Worm (Caenorhabditis elegans) whole organism, L1 larva: ENCODE measurements around the gene lnkn-1.
A peak's percentile ranks its signal among the peaks of the same experiment; 100 is the strongest.

Experiments
- C04F5.9 ChIP-seq: sonication (generic microtip); optimal IDR thresholded peaks from 2 replicates; lab custom pipeline; 2016; ENCODE audit warnings: missing genetic modification characterization, missing compliant biosample characterization
- C16A3.4 ChIP-seq: fragments of 150-350 bp; optimal IDR thresholded peaks from 2 replicates; lab custom pipeline; 2014; ENCODE audit warnings: missing biosample characterization, missing genetic modification characterization
- F16B12.6 ChIP-seq: fragments of 150-350 bp; optimal IDR thresholded peaks from 2 replicates; lab custom pipeline; 2014; ENCODE audit warnings: missing biosample characterization, missing genetic modification characterization
- alr-1 ChIP-seq: fragments of 200-800 bp; sonication (Bioruptor generic); optimal IDR thresholded peaks from 2 replicates; lab custom pipeline; 2018; ENCODE audit warnings: borderline replicate concordance, mild to moderate bottlenecking, missing genetic modification characterization, missing compliant biosample characterization
- ceh-63 ChIP-seq: fragments of 200-800 bp; sonication (Bioruptor generic); optimal IDR thresholded peaks from 2 replicates; lab custom pipeline; 2018; ENCODE audit warnings: mild to moderate bottlenecking, missing genetic modification characterization, missing compliant biosample characterization
- ceh-82 ChIP-seq, 3 experiments: fragments of 150-350 bp in 1 of 3; sonication (generic microtip) in 2 of 3; optimal IDR thresholded peaks; 2 replicates each; lab custom pipeline; 2014 to 2017; ENCODE audit warnings: missing biosample characterization in 3 of 3, missing genetic modification characterization in 3 of 3
- ceh-88 ChIP-seq: fragments of 200-800 bp; sonication (Bioruptor generic); IDR thresholded peaks from 2 replicates; pipeline ENCODE4 v1.3.6; 2022; ENCODE audit warnings: missing genetic modification characterization, missing compliant biosample characterization
- ceh-90 ChIP-seq: sonication (generic microtip); optimal IDR thresholded peaks from 2 replicates; lab custom pipeline; 2016; ENCODE audit warnings: missing genetic modification characterization, missing compliant biosample characterization
- dpl-1 ChIP-seq, 3 experiments: fragments of 150-350 bp in 2 of 3; sonication (generic microtip) in 1 of 3; optimal IDR thresholded peaks; 2 replicates each; lab custom pipeline; 2014 to 2017; ENCODE audit warnings: missing biosample characterization in 3 of 3, missing genetic modification characterization in 3 of 3, missing genetic modification reagents in 3 of 3
- dsc-1 ChIP-seq: sonication (generic microtip); optimal IDR thresholded peaks from 2 replicates; lab custom pipeline; 2016; ENCODE audit warnings: mild to moderate bottlenecking, missing genetic modification characterization, missing compliant biosample characterization
- efl-1 ChIP-seq, 4 experiments: fragments of 150-350 bp; optimal IDR thresholded peaks in 3 of 4; peaks in 1 of 4; 1 replicate in 1 of 4; 2 replicates in 3 of 4; lab custom pipeline; 2014; ENCODE audit warnings: missing biosample characterization in 2 of 4, missing genetic modification characterization in 2 of 4, missing genetic modification reagents in 2 of 4
- egl-13 ChIP-seq: sonication (generic microtip); optimal IDR thresholded peaks from 2 replicates; lab custom pipeline; 2016; ENCODE audit warnings: missing genotype, missing genetic modification reagents, missing genetic modification characterization, missing compliant biosample characterization
- elt-2 ChIP-seq: sonication (generic microtip); optimal IDR thresholded peaks from 2 replicates; lab custom pipeline; 2016; ENCODE audit warnings: missing genetic modification characterization, mild to moderate bottlenecking, inconsistent platforms, missing compliant biosample characterization, missing genetic modification reagents
- ets-5 ChIP-seq: fragments of 200-800 bp; sonication (Bioruptor generic); IDR thresholded peaks from 2 replicates; pipeline ENCODE4 v1.3.6; 2022; ENCODE audit warnings: missing genetic modification characterization, missing compliant biosample characterization
- fkh-10 ChIP-seq: sonication (generic microtip); optimal IDR thresholded peaks from 2 replicates; lab custom pipeline; 2017; ENCODE audit warnings: missing biosample characterization, missing genetic modification reagents, missing genetic modification characterization
- fkh-4 ChIP-seq: sonication (generic microtip); optimal IDR thresholded peaks from 2 replicates; lab custom pipeline; 2016; ENCODE audit warnings: missing compliant biosample characterization, missing genetic modification characterization, borderline replicate concordance
- hlh-17 ChIP-seq: fragments of 200-800 bp; sonication (Bioruptor generic); optimal IDR thresholded peaks from 2 replicates; lab custom pipeline; 2018; ENCODE audit warnings: missing genetic modification characterization, mild to moderate bottlenecking, missing compliant biosample characterization, moderate library complexity, borderline replicate concordance
- hlh-4 ChIP-seq: sonication (generic microtip); optimal IDR thresholded peaks from 2 replicates; lab custom pipeline; 2016; ENCODE audit warnings: mild to moderate bottlenecking, missing genetic modification characterization, missing compliant biosample characterization
- hpl-2 ChIP-seq: fragments of 150-350 bp; optimal IDR thresholded peaks from 2 replicates; lab custom pipeline; 2014; ENCODE audit warnings: missing biosample characterization, missing genetic modification reagents, missing genetic modification characterization
- irx-1 ChIP-seq: sonication (generic microtip); optimal IDR thresholded peaks from 2 replicates; lab custom pipeline; 2016; ENCODE audit warnings: missing genetic modification characterization, missing compliant biosample characterization
- jun-1 ChIP-seq: fragments of 150-350 bp; optimal IDR thresholded peaks from 2 replicates; lab custom pipeline; 2014; ENCODE audit warnings: missing biosample characterization, missing genetic modification reagents, missing genetic modification characterization
- lin-14 ChIP-seq: fragments of 200-800 bp; sonication (Bioruptor generic); optimal IDR thresholded peaks from 2 replicates; lab custom pipeline; 2018; ENCODE audit warnings: mild to moderate bottlenecking, missing genetic modification characterization, moderate library complexity, missing compliant biosample characterization
- lsy-2 ChIP-seq, 2 experiments: fragments of 150-350 bp; optimal IDR thresholded peaks; 2 replicates each; lab custom pipeline; 2014; ENCODE audit warnings: missing biosample characterization in 2 of 2, missing genetic modification characterization in 2 of 2
- mdl-1 ChIP-seq, 2 experiments: fragments of 150-350 bp; optimal IDR thresholded peaks; 2 replicates each; lab custom pipeline; 2014 to 2017; ENCODE audit warnings: missing biosample characterization in 2 of 2, missing genetic modification characterization in 2 of 2, inconsistent platforms in 1 of 2
- mep-1 ChIP-seq: fragments of 150-350 bp; optimal IDR thresholded peaks from 2 replicates; lab custom pipeline; 2014; ENCODE audit warnings: missing biosample characterization, missing genetic modification characterization
- nhr-12 ChIP-seq: sonication (generic microtip); optimal IDR thresholded peaks from 2 replicates; lab custom pipeline; 2017; ENCODE audit warnings: missing biosample characterization, missing genetic modification characterization
- nhr-19 ChIP-seq: fragments of 200-800 bp; sonication (Bioruptor generic); conservative IDR thresholded peaks from 2 replicates; pipeline ENCODE4 v1.3.6; 2022; ENCODE audit warnings: missing genetic modification characterization, missing compliant biosample characterization
- nhr-47 ChIP-seq: sonication (generic microtip); optimal IDR thresholded peaks from 2 replicates; lab custom pipeline; 2016; ENCODE audit warnings: mild to moderate bottlenecking, missing genetic modification characterization, moderate library complexity, missing compliant biosample characterization
- nhr-71 ChIP-seq: sonication (generic microtip); optimal IDR thresholded peaks from 2 replicates; lab custom pipeline; 2016; ENCODE audit warnings: mild to moderate bottlenecking, missing genetic modification characterization, moderate library complexity, missing compliant biosample characterization
- nhr-76 ChIP-seq: sonication (generic microtip); optimal IDR thresholded peaks from 2 replicates; lab custom pipeline; 2017; ENCODE audit warnings: missing biosample characterization, missing genetic modification characterization
- nhr-90 ChIP-seq: sonication (generic microtip); optimal IDR thresholded peaks from 2 replicates; lab custom pipeline; 2016; ENCODE audit warnings: mild to moderate bottlenecking, missing genetic modification characterization, missing compliant biosample characterization; ENCODE audit not compliant: poor library complexity
- pax-3 ChIP-seq: fragments of 200-800 bp; sonication (Bioruptor generic); optimal IDR thresholded peaks from 2 replicates; lab custom pipeline; 2018; ENCODE audit warnings: mild to moderate bottlenecking, missing genetic modification characterization, moderate library complexity, missing compliant biosample characterization
- pqm-1 ChIP-seq: sonication (generic microtip); optimal IDR thresholded peaks from 3 replicates; lab custom pipeline; 2017; ENCODE audit warnings: missing biosample characterization, missing genetic modification characterization
- skn-1 ChIP-seq: fragments of 150-350 bp; optimal IDR thresholded peaks from 2 replicates; lab custom pipeline; 2014; ENCODE audit warnings: missing biosample characterization, missing genetic modification characterization
- snpc-4 ChIP-seq: fragments of 150-350 bp; optimal IDR thresholded peaks from 2 replicates; lab custom pipeline; 2014; ENCODE audit warnings: missing biosample characterization, missing genetic modification characterization
- snu-23 ChIP-seq: sonication (generic microtip); optimal IDR thresholded peaks from 2 replicates; lab custom pipeline; 2016; ENCODE audit warnings: missing genetic modification characterization, missing compliant biosample characterization
- sptf-1 ChIP-seq: fragments of 150-350 bp; optimal IDR thresholded peaks from 2 replicates; lab custom pipeline; 2014; ENCODE audit warnings: missing biosample characterization, missing genetic modification characterization
- sup-37 ChIP-seq: fragments of 200-800 bp; sonication (Bioruptor generic); optimal IDR thresholded peaks from 2 replicates; lab custom pipeline; 2018; ENCODE audit warnings: mild to moderate bottlenecking, missing genetic modification characterization, missing compliant biosample characterization
- tlp-1 ChIP-seq: fragments of 150-350 bp; optimal IDR thresholded peaks from 2 replicates; lab custom pipeline; 2014; ENCODE audit warnings: missing biosample characterization, missing genetic modification characterization
- unc-130 ChIP-seq: fragments of 150-350 bp; optimal IDR thresholded peaks from 2 replicates; lab custom pipeline; 2017; ENCODE audit warnings: missing biosample characterization, missing genetic modification characterization, inconsistent platforms
- unc-62 ChIP-seq: fragments of 150-350 bp; optimal IDR thresholded peaks from 2 replicates; lab custom pipeline; 2014; ENCODE audit warnings: missing biosample characterization, missing genetic modification reagents, missing genetic modification characterization
- unc-86 ChIP-seq: sonication (generic microtip); optimal IDR thresholded peaks from 2 replicates; lab custom pipeline; 2016; ENCODE audit warnings: missing genetic modification characterization, missing compliant biosample characterization
- unc-98 ChIP-seq: fragments of 200-800 bp; sonication (Bioruptor generic); IDR thresholded peaks from 2 replicates; pipeline ENCODE4 v1.3.6; 2022; ENCODE audit warnings: missing genetic modification characterization, missing compliant biosample characterization
- vab-15 ChIP-seq: sonication (generic microtip); optimal IDR thresholded peaks from 2 replicates; lab custom pipeline; 2017; ENCODE audit warnings: missing genotype, mild to moderate bottlenecking, missing genetic modification characterization, missing compliant biosample characterization
- zag-1 ChIP-seq: fragments of 150-350 bp; optimal IDR thresholded peaks from 2 replicates; lab custom pipeline; 2014; ENCODE audit warnings: missing biosample characterization, missing genetic modification characterization
- zip-4 ChIP-seq: fragments of 200-800 bp; sonication (Bioruptor generic); optimal IDR thresholded peaks from 2 replicates; lab custom pipeline; 2018; ENCODE audit warnings: mild to moderate bottlenecking, missing genetic modification characterization, moderate library complexity, missing compliant biosample characterization
- ztf-11 ChIP-seq, 2 experiments: sonication (generic microtip); optimal IDR thresholded peaks; 2 replicates each; lab custom pipeline; 2016 to 2017; ENCODE audit warnings: missing genetic modification characterization in 2 of 2, missing biosample characterization in 1 of 2, missing compliant biosample characterization in 1 of 2

Gene lnkn-1

DNA sequence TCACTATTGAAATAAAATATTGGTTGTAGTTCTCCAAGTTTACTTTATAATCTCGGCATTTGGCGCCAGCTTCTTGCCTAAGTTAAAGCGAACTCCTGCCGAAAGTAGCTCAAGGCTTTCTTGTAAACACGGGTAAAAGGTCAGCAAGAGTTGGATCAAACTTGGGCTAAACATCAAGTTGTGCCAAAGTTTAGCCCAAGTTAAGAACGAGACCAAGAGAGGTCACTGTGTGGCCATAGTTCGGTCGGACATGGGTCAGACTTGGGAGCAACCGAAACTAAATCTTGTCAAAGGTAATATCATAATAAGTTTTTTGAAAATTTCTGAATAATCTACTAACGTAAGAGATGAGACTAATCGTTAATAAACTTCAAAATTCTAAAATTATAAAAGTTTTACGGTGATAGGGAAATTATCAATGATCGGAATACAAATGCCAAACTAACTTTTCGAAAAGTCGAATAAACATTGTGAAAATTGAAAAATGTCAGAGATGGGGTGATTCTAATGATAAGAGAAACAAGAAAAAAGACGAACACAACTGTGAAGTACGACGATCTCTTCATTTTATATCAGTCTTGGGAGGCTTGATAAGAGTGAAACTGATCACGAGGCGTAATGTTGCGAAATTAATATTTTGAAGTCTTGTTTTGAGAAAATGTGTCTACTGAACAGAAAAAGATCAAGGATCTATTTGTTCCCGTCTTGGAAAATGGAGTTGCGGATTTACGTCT is 21.9 kb upstream of the lnkn-1 start (continued):
- TF ChIP-seq fkh-10: no peak
- no peak for TF ChIP-seq efl-1 (optimal IDR thresholded peaks at IDR 0.05; lab: Kevin White, UChicago)
- peak; percentile 5 to 86 for TF ChIP-seq efl-1 (GFP tag; optimal IDR thresholded peaks at IDR 0.05 in 1 of 2; lab: Kevin White, UChicago)
- peak; percentile 6 for TF ChIP-seq mep-1 (tag; lab: Kevin White, UChicago)
- no peak for TF ChIP-seq ets-5 (GFP tag; lab: Robert Waterston, UW)
- no peak for TF ChIP-seq C16A3.4 (tag; lab: Kevin White, UChicago)
- no peak for TF ChIP-seq sptf-1 (tag; lab: Kevin White, UChicago)
- TF ChIP-seq snu-23 (GFP tag; lab: Kevin White, UChicago): peak; percentile 42
- no peak for TF ChIP-seq ceh-88 (GFP tag; lab: Robert Waterston, UW)
- peak; percentile 44 for TF ChIP-seq zip-4 (GFP tag; lab: Kevin White, UChicago)
- TF ChIP-seq ceh-90 (tag; lab: Kevin White, UChicago): no peak
- TF ChIP-seq skn-1 (tag; lab: Kevin White, UChicago): peak; percentile 46
- peak; percentile 8 to 49 for TF ChIP-seq lsy-2 (tag; optimal IDR thresholded peaks at IDR 0.05; lab: Kevin White, UChicago)
- TF ChIP-seq unc-130 (tag; lab: Kevin White, UChicago): no peak
- peak; percentile 69 for TF ChIP-seq nhr-71 (tag; lab: Kevin White, UChicago)
- no peak for TF ChIP-seq unc-62 (GFP tag; lab: Kevin White, UChicago)
- TF ChIP-seq ztf-11 (tag; optimal IDR thresholded peaks at IDR 0.05; lab: Kevin White, UChicago): no peak
- TF ChIP-seq snpc-4 (tag; lab: Kevin White, UChicago): no peak
- no peak for TF ChIP-seq ceh-82 (tag; optimal IDR thresholded peaks at IDR 0.05; lab: Kevin White, UChicago)
- TF ChIP-seq tlp-1 (tag; lab: Kevin White, UChicago): no peak
- no peak for TF ChIP-seq nhr-47 (tag; lab: Kevin White, UChicago)
- TF ChIP-seq pax-3 (tag; lab: Kevin White, UChicago): no peak
- TF ChIP-seq nhr-19 (GFP tag; lab: Robert Waterston, UW): peak; percentile 24; the same call in 1 of the 2 replicates
- no peak for TF ChIP-seq ceh-63 (GFP tag; lab: Kevin White, UChicago)

- TF ChIP-seq unc-86 (no peak), ceh-88 (GFP tag; lab: Robert Waterston, UW) (no peak), nhr-90 (no peak), nhr-71 (tag; lab: Kevin White, UChicago) (no peak), nhr-12 (tag; lab: Kevin White, UChicago) (no peak), sup-37 (no peak), egl-13 (no peak), hlh-17 (GFP tag; lab: Kevin White, UChicago) (no peak), lin-14 (GFP tag; lab: Kevin White, UChicago) (no peak), nhr-47 (tag; lab: Kevin White, UChicago) (no peak), mdl-1 (tag; optimal IDR thresholded peaks at IDR 0.05; lab: Kevin White, UChicago) (no peak), zag-1 (tag; lab: Kevin White, UChicago) (no peak), unc-98 (GFP tag; lab: Robert Waterston, UW) (no peak), elt-2 (tag; lab: Kevin White, UChicago) (no peak), unc-130 (tag; lab: Kevin White, UChicago) (no peak), fkh-4 (tag; lab: Kevin White, UChicago) (no peak)
These were observed 20.4 kb upstream of the lnkn-1 start for ce11 chrIII:8869663-8870062.

ce11 chrIII:8873045-8873457 is 17.0 kb upstream of the lnkn-1 start:
- no peak for TF ChIP-seq jun-1 (tag; lab: Kevin White, UChicago)
- no peak for TF ChIP-seq alr-1 (tag; lab: Kevin White, UChicago)
- no peak for TF ChIP-seq unc-86
- TF ChIP-seq unc-62 (GFP tag; lab: Kevin White, UChicago): no peak
- TF ChIP-seq dpl-1 (GFP tag; optimal IDR thresholded peaks at IDR 0.05; lab: Kevin White, UChicago): no peak
- no peak for TF ChIP-seq hlh-4 (tag; lab: Kevin White, UChicago)
- no peak for TF ChIP-seq hpl-2
- TF ChIP-seq F16B12.6: no peak
- TF ChIP-seq nhr-76 (tag; lab: Kevin White, UChicago): no peak
- TF ChIP-seq vab-15 (tag; lab: Kevin White, UChicago): no peak
- no peak for TF ChIP-seq nhr-90
- TF ChIP-seq ets-5 (GFP tag; lab: Robert Waterston, UW): no peak
- no peak for TF ChIP-seq ceh-90 (tag; lab: Kevin White, UChicago)
- no peak for TF ChIP-seq C04F5.9 (tag; lab: Kevin White, UChicago)
- no peak for TF ChIP-seq irx-1 (tag; lab: Kevin White, UChicago)
- TF ChIP-seq pqm-1 (tag; lab: Kevin White, UChicago): no peak
- no peak for TF ChIP-seq egl-13
- TF ChIP-seq dsc-1 (tag; lab: Kevin White, UChicago): no peak
- no peak for TF ChIP-seq C16A3.4 (tag; lab: Kevin White, UChicago)
